Worm (Caenorhabditis elegans): Measurements from ENCODE around the gene vap-1.

DNA sequence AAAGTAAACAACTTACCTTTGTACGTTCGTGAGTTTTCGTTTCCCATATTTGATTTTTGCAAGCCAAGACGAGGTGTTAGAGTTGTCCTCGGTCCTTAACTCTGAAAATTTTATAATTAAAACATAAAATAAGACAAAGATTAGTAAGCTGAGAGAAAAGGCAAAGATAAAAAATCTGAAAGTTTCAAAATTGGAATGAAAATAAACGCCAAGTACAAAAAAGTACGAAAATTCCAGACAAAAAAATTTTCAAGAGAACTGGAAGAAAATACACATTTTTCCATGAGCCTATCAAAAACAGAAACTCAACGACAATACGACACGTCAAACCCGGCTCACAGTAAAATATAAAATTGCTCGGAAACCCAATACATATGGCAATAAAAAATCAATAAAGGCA is 4.8 kb downstream of the vap-1 start, which contains the start of gene F10D7.5:
- TF ChIP-seq nhr-84 (tag; optimal IDR thresholded peaks at IDR 0.05) (no peak), xbp-1 (tag; optimal IDR thresholded peaks at IDR 0.05) (no peak), nhr-76 (tag; optimal IDR thresholded peaks at IDR 0.05) (no peak)
